Fruit fly (Drosophila melanogaster): Measurements from ENCODE around the gene BBS5.
A peak's percentile ranks its signal among the peaks of the same experiment; 100 is the strongest.

Gene BBS5

dm6 chr3R:4846787-4847186 is 30.7 kb downstream of the BBS5 start (continued):
- TF ChIP-seq CG3838 (GFP tag; optimal IDR thresholded peaks at IDR 0.05) (no peak), CG18476 (GFP tag; optimal IDR thresholded peaks at IDR 0.05) (no peak), da (GFP tag; optimal IDR thresholded peaks at IDR 0.05) (no peak), nmo (GFP tag; optimal IDR thresholded peaks at IDR 0.05) (peak; percentile 67), abd-A (tag; optimal IDR thresholded peaks at IDR 0.05) (peak; percentile 52), Hr51 (GFP tag; optimal IDR thresholded peaks at IDR 0.05) (no peak), CG10209 (GFP tag; optimal IDR thresholded peaks at IDR 0.05) (peak; percentile 6), CG10431 (GFP tag; optimal IDR thresholded peaks at IDR 0.05) (no peak), schlank (tag; optimal IDR thresholded peaks at IDR 0.05) (no peak), CG1832 (GFP tag; optimal IDR thresholded peaks at IDR 0.05) (no peak), Poxn (GFP tag; IDR thresholded peaks at IDR 0.05) (no peak), CoRest (tag; optimal IDR thresholded peaks at IDR 0.05) (peak; percentile 53), CG15011 (GFP tag; optimal IDR thresholded peaks at IDR 0.05) (no peak), pros (GFP tag; optimal IDR thresholded peaks at IDR 0.05) (no peak), CG2120 (GFP tag; optimal IDR thresholded peaks at IDR 0.05) (no peak), tup (GFP tag; optimal IDR thresholded peaks at IDR 0.05) (no peak), Ravus (GFP tag; IDR thresholded peaks at IDR 0.05) (no peak), kay (GFP tag; optimal IDR thresholded peaks at IDR 0.05) (no peak), HmgZ (tag; optimal IDR thresholded peaks at IDR 0.05) (no peak), HLHmδ (GFP tag; optimal IDR thresholded peaks at IDR 0.05) (no peak), tgo (GFP tag; IDR thresholded peaks at IDR 0.05) (no peak), slou (GFP tag; optimal IDR thresholded peaks at IDR 0.05) (no peak), Mad (GFP tag; optimal IDR thresholded peaks at IDR 0.05) (no peak), shn (GFP tag; optimal IDR thresholded peaks at IDR 0.05) (no peak), CG10543 (GFP tag; optimal IDR thresholded peaks at IDR 0.05) (no peak), CG7928 (GFP tag; optimal IDR thresholded peaks at IDR 0.05) (no peak), CG8388 (GFP tag; optimal IDR thresholded peaks at IDR 0.05) (peak; percentile 48), CG11560 (tag; IDR thresholded peaks at IDR 0.05) (no peak), zf30C (GFP tag; optimal IDR thresholded peaks at IDR 0.05) (no peak), CG11696 (GFP tag; IDR thresholded peaks at IDR 0.05) (no peak), ewg (GFP tag; optimal IDR thresholded peaks at IDR 0.05) (peak; percentile 12), CG7987 (GFP tag; optimal IDR thresholded peaks at IDR 0.05) (no peak), ind (GFP tag; optimal IDR thresholded peaks at IDR 0.05) (no peak), CG4424 (GFP tag; optimal IDR thresholded peaks at IDR 0.05) (peak; percentile 52), tna (GFP tag; IDR thresholded peaks at IDR 0.05; ENCODE audit: partially characterized antibody) (no peak), dati (GFP tag; IDR thresholded peaks at IDR 0.05) (no peak), ash1 (GFP tag; optimal IDR thresholded peaks at IDR 0.05) (no peak), bab2 (GFP tag; optimal IDR thresholded peaks at IDR 0.05) (peak; percentile 45), CG2129 (GFP tag; IDR thresholded peaks at IDR 0.05; ENCODE audit: partially characterized antibody) (no peak), Optix (GFP tag; IDR thresholded peaks at IDR 0.05) (peak; percentile 48; the same call in 2 of the 3 replicates), CG10565 (GFP tag; optimal IDR thresholded peaks at IDR 0.05) (no peak), pan (optimal IDR thresholded peaks at IDR 0.05) (no peak), pan (GFP tag; optimal IDR thresholded peaks at IDR 0.05 in 1 of 2, IDR thresholded peaks at IDR 0.05 in 1 of 2) (no peak), dimm (GFP tag; IDR thresholded peaks at IDR 0.05) (no peak), CG3847 (GFP tag; IDR thresholded peaks at IDR 0.05) (peak; percentile 8; the same call in 1 of the 2 replicates), CG7745 (tag; optimal IDR thresholded peaks at IDR 0.05) (no peak), Tbp (GFP tag; optimal IDR thresholded peaks at IDR 0.05) (no peak), knrl (GFP tag; IDR thresholded peaks at IDR 0.05; ENCODE audit: partially characterized antibody) (no peak), vfl (GFP tag; optimal IDR thresholded peaks at IDR 0.05) (no peak), Max (GFP tag; optimal IDR thresholded peaks at IDR 0.05) (no peak), gfzf (GFP tag; optimal IDR thresholded peaks at IDR 0.05) (no peak)
